Fruit fly (Drosophila melanogaster) whole organism, wandering third instar larva: Measurements from ENCODE around the gene CG43091.

Experiments used
- CG9705 ChIP-seq: fragments of 200-800 bp; sonication (Bioruptor generic); optimal IDR thresholded peaks from 2 replicates; lab custom pipeline; 2018; ENCODE audit warnings: missing biosample characterization, mild to moderate bottlenecking, missing genetic modification characterization
- Sp1 ChIP-seq: fragments of 200-800 bp; sonication (Bioruptor generic); optimal IDR thresholded peaks from 3 replicates; lab custom pipeline; 2019; ENCODE audit warnings: missing biosample characterization, mild to moderate bottlenecking, missing genetic modification characterization, moderate library complexity
- Vsx2 ChIP-seq: fragments of 200-300, 225-300 bp; sonication (Bioruptor generic); optimal IDR thresholded peaks from 2 replicates; lab custom pipeline; 2018; ENCODE audit warnings: missing biosample characterization, missing genetic modification characterization; ENCODE audit not compliant: partially characterized antibody
- pan ChIP-seq: fragments of >200 bp; optimal IDR thresholded peaks from 2 replicates; lab custom pipeline; 2017
- usp ChIP-seq: fragments of >200 bp; optimal IDR thresholded peaks from 2 replicates; lab custom pipeline; 2017; ENCODE audit warnings: missing biosample characterization, missing genetic modification characterization
- woc ChIP-seq: sonication (Bioruptor generic); optimal IDR thresholded peaks from 2 replicates; lab custom pipeline; 2016; ENCODE audit warnings: missing biosample characterization, mild to moderate bottlenecking, missing genetic modification characterization

DNA sequence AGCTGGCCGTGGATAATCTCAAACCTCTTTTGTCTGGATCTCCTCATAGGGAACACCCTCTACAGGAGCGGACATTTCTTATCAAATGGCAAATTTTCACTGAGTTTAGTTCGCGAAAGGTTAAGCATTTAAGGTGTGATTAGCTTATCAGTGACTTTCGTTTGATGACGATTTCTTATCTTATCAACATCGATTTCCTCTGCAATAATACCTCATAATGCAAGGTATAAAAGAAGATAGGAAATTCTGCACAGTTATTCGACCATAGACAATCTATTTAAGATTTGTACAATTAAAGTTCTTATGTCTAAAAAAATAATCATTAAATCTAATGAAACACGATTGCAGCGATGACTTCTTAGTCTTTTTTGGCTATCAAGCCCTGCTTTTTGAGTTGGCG lies 34.8 kb downstream of the CG43091 start, which contains the start of gene Takl2:
- TF ChIP-seq usp (no peak), Vsx2 (GFP tag; lab: Kevin White, UChicago) (no peak), pan (no peak), woc (GFP tag; lab: Kevin White, UChicago) (no peak), Sp1 (no peak), CG9705 (no peak)
